Fruit fly (Drosophila melanogaster): ENCODE measurements around the gene pst.

pst gene

DNA sequence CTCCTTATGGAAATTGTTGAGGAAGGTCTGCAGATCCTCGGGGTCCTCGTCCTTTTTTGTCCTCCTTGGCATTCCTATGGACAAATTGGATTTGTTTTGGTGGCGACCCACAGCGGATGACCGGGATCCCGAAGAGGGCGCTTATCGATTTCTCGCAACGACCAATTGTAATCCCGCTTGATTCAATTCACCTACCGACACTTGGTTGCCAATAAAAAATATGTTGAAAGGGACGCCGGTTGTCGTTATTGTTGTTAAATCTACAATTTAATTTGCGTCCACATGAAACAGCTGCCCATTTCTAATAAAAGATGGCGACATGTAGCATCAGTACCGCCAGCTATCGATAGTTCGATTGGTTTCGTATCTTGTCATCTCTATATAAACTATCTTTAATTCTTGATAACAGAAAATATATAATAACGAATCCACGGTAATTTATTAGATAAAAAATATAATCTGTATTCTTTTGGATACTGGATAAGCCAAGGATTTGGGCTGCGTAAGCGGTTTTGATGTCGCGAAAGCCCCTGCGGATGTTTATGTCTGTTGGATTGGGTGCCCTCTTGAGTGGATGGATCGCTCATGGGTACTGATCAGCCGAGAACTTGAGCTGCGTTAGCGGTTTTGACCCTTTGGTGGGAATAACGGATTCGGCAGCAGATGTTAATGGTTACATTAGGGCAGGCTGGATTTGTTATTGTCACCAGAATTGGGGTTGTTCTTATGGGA is 3.5 kb downstream of the pst start, which contains the start of gene CTCF (continued):
- TF ChIP-seq sqz (GFP tag; optimal IDR thresholded peaks at IDR 0.05) (no peak), fd3F (GFP tag; optimal IDR thresholded peaks at IDR 0.05) (peak; percentile 4), dati (GFP tag; IDR thresholded peaks at IDR 0.05) (no peak), CG15696 (tag; optimal IDR thresholded peaks at IDR 0.05) (peak; percentile 38), Ada2b (GFP tag; IDR thresholded peaks at IDR 0.05) (no peak), Doc2 (GFP tag; IDR thresholded peaks at IDR 0.05) (no peak), CG6175 (GFP tag; IDR thresholded peaks at IDR 0.05) (no peak), cas (GFP tag; IDR thresholded peaks at IDR 0.05) (no peak), B-H2 (GFP tag; optimal IDR thresholded peaks at IDR 0.05) (no peak), pan (optimal IDR thresholded peaks at IDR 0.05) (no peak), pan (GFP tag; optimal IDR thresholded peaks at IDR 0.05 in 1 of 2, IDR thresholded peaks at IDR 0.05 in 1 of 2) (peak in 1 of 2 experiments; percentile 68), CG8281 (tag; optimal IDR thresholded peaks at IDR 0.05) (no peak), CG12155 (GFP tag; optimal IDR thresholded peaks at IDR 0.05) (peak; percentile 30), E2f1 (GFP tag; IDR thresholded peaks at IDR 0.05) (0 out of 2 replicates have a peak, but pooled peaks have one; percentile 7), CG33557 (GFP tag; optimal IDR thresholded peaks at IDR 0.05) (peak; percentile 38), CG11456 (GFP tag; IDR thresholded peaks at IDR 0.05) (peak; percentile 73; the same call in 2 of the 3 replicates), nerfin-2 (GFP tag; IDR thresholded peaks at IDR 0.05; ENCODE audit: partially characterized antibody) (peak; percentile 50; the same call in 1 of the 2 replicates), Ptx1 (GFP tag; IDR thresholded peaks at IDR 0.05) (peak; percentile 50), da (GFP tag; optimal IDR thresholded peaks at IDR 0.05) (peak; percentile 21), CG16779 (GFP tag; IDR thresholded peaks at IDR 0.05) (no peak), CG8944 (GFP tag; optimal IDR thresholded peaks at IDR 0.05) (peak; percentile 41), CG12391 (tag; optimal IDR thresholded peaks at IDR 0.05) (peak; percentile 43), abd-A (tag; optimal IDR thresholded peaks at IDR 0.05) (no peak), CG10147 (GFP tag; optimal IDR thresholded peaks at IDR 0.05) (peak; percentile 32), br (optimal IDR thresholded peaks at IDR 0.05) (no peak), CG16813 (GFP tag; IDR thresholded peaks at IDR 0.05; ENCODE audit: partially characterized antibody) (peak; percentile 77), CG17328 (GFP tag; IDR thresholded peaks at IDR 0.05) (no peak), CG13424 (tag; optimal IDR thresholded peaks at IDR 0.05) (peak; percentile 18), Tbp (GFP tag; optimal IDR thresholded peaks at IDR 0.05) (peak; percentile 49), her (GFP tag; optimal IDR thresholded peaks at IDR 0.05) (peak; percentile 20), Bdp1 (GFP tag; optimal IDR thresholded peaks at IDR 0.05) (no peak), dmrt11E (tag; optimal IDR thresholded peaks at IDR 0.05) (peak; percentile 32), en (GFP tag; optimal IDR thresholded peaks at IDR 0.05) (peak; percentile 8), CG4328 (GFP tag; optimal IDR thresholded peaks at IDR 0.05) (no peak), Bteb2 (GFP tag; optimal IDR thresholded peaks at IDR 0.05) (peak; percentile 5), nmo (GFP tag; optimal IDR thresholded peaks at IDR 0.05) (peak; percentile 90), Sin3A (optimal IDR thresholded peaks at IDR 0.05) (peak; percentile 44), eve (GFP tag; optimal IDR thresholded peaks at IDR 0.05) (no peak), cg (GFP tag; optimal IDR thresholded peaks at IDR 0.05) (no peak), CG8290 (GFP tag; optimal IDR thresholded peaks at IDR 0.05) (peak; percentile 59), CG8290 (tag; optimal IDR thresholded peaks at IDR 0.05) (peak in 1 of 2 experiments; percentile 55), CG8765 (GFP tag; IDR thresholded peaks at IDR 0.05) (no peak), Ssrp (tag; optimal IDR thresholded peaks at IDR 0.05) (no peak), CG9876 (GFP tag; optimal IDR thresholded peaks at IDR 0.05) (peak; percentile 36), dmrt99B (tag; optimal IDR thresholded peaks at IDR 0.05) (peak; percentile 16), Asciz (GFP tag; optimal IDR thresholded peaks at IDR 0.05) (peak; percentile 53), chif (GFP tag; optimal IDR thresholded peaks at IDR 0.05) (peak in 1 of 2 experiments; percentile 50), CG1647 (GFP tag; optimal IDR thresholded peaks at IDR 0.05) (peak; percentile 17), CG18262 (tag; optimal IDR thresholded peaks at IDR 0.05) (peak; percentile 64), CG4854 (GFP tag; optimal IDR thresholded peaks at IDR 0.05) (peak; percentile 29), CG11696 (GFP tag; IDR thresholded peaks at IDR 0.05) (no peak)

All from whole organism, embryonic.